Worm (Caenorhabditis elegans) whole organism, mixed stage, embryonic: ENCODE measurements around the gene F46F5.15.

ENCODE experiments used
- M03D4.4 ChIP-seq: sonication (generic microtip); optimal IDR thresholded peaks from 2 replicates; lab custom pipeline; 2017; ENCODE audit warnings: mild to moderate bottlenecking, missing genetic modification characterization, missing compliant biosample characterization
- bed-3 ChIP-seq: fragments of 200-800 bp; sonication (Bioruptor generic); optimal IDR thresholded peaks from 3 replicates; lab custom pipeline; 2018; ENCODE audit warnings: mild to moderate bottlenecking, missing genetic modification characterization, moderate library complexity, missing compliant biosample characterization
- ceh-39 ChIP-seq: fragments of 150-350 bp; optimal IDR thresholded peaks from 2 replicates; lab custom pipeline; 2014; ENCODE audit warnings: missing biosample characterization, missing genetic modification characterization
- ceh-43 ChIP-seq: fragments of 200-800 bp; sonication (Bioruptor generic); optimal IDR thresholded peaks from 2 replicates; lab custom pipeline; 2018; ENCODE audit warnings: mild to moderate bottlenecking, missing genetic modification characterization, moderate library complexity, missing compliant biosample characterization
- ceh-83 ChIP-seq: fragments of 200-800 bp; sonication (Bioruptor generic); optimal IDR thresholded peaks from 2 replicates; lab custom pipeline; 2018; ENCODE audit warnings: mild to moderate bottlenecking, missing genetic modification characterization, missing compliant biosample characterization
- ces-1 ChIP-seq: fragments of 150-350 bp; optimal IDR thresholded peaks from 2 replicates; lab custom pipeline; 2014; ENCODE audit warnings: missing biosample characterization, missing genetic modification reagents, missing genetic modification characterization
- drap-1 ChIP-seq: fragments of 200-800 bp; sonication (Bioruptor generic); optimal IDR thresholded peaks from 3 replicates; lab custom pipeline; 2018; ENCODE audit warnings: mild to moderate bottlenecking, missing genetic modification characterization, missing compliant biosample characterization
- elt-1 ChIP-seq: sonication (generic microtip); optimal IDR thresholded peaks from 2 replicates; lab custom pipeline; 2017; ENCODE audit warnings: missing genetic modification characterization, mild to moderate bottlenecking, missing compliant biosample characterization, antibody characterized with exemption, moderate library complexity, borderline replicate concordance; ENCODE audit not compliant: insufficient read depth
- elt-3 ChIP-seq: fragments of 150-350 bp; optimal IDR thresholded peaks from 2 replicates; lab custom pipeline; 2014; ENCODE audit warnings: missing biosample characterization, missing genetic modification characterization
- flh-1 ChIP-seq: fragments of 200-800 bp; sonication (Bioruptor generic); optimal IDR thresholded peaks from 2 replicates; lab custom pipeline; 2018; ENCODE audit warnings: mild to moderate bottlenecking, missing genetic modification characterization, moderate library complexity, missing compliant biosample characterization
- ham-2 ChIP-seq: fragments of 200-800 bp; sonication (Bioruptor generic); optimal IDR thresholded peaks from 2 replicates; lab custom pipeline; 2018; ENCODE audit warnings: mild to moderate bottlenecking, missing genetic modification characterization, missing compliant biosample characterization
- hlh-1 ChIP-seq: fragments of 150-350 bp; optimal IDR thresholded peaks from 2 replicates; lab custom pipeline; 2014; ENCODE audit warnings: missing biosample characterization, missing genetic modification reagents, missing genetic modification characterization
- lin-13 ChIP-seq: fragments of 150-350 bp; optimal IDR thresholded peaks from 2 replicates; lab custom pipeline; 2014; ENCODE audit warnings: missing biosample characterization, missing genetic modification characterization
- lin-32 ChIP-seq: fragments of 200-800 bp; sonication (Bioruptor generic); optimal IDR thresholded peaks from 2 replicates; lab custom pipeline; 2018; ENCODE audit warnings: mild to moderate bottlenecking, missing genetic modification characterization, missing compliant biosample characterization
- mab-5 ChIP-seq: fragments of 150-350 bp; optimal IDR thresholded peaks from 2 replicates; lab custom pipeline; 2014; ENCODE audit warnings: missing biosample characterization, missing genetic modification characterization
- mep-1 ChIP-seq: fragments of 150-350 bp; optimal IDR thresholded peaks from 2 replicates; lab custom pipeline; 2017; ENCODE audit warnings: missing biosample characterization, missing genetic modification reagents, missing genetic modification characterization, inconsistent platforms
- mls-2 ChIP-seq: sonication (generic microtip); optimal IDR thresholded peaks from 2 replicates; lab custom pipeline; 2016; ENCODE audit warnings: mild to moderate bottlenecking, missing genetic modification characterization, moderate library complexity, missing compliant biosample characterization
- nhr-2 ChIP-seq: fragments of 150-350 bp; optimal IDR thresholded peaks from 2 replicates; lab custom pipeline; 2014; ENCODE audit warnings: missing biosample characterization, missing genetic modification characterization
- nhr-237 ChIP-seq: fragments of 150-350 bp; optimal IDR thresholded peaks from 2 replicates; lab custom pipeline; 2014; ENCODE audit warnings: missing biosample characterization, missing genetic modification characterization
- nhr-28 ChIP-seq: fragments of 150-350 bp; optimal IDR thresholded peaks from 2 replicates; lab custom pipeline; 2014; ENCODE audit warnings: missing biosample characterization, missing genetic modification characterization
- pha-4 ChIP-seq: fragments of 150-350 bp; optimal IDR thresholded peaks from 2 replicates; lab custom pipeline; 2018; ENCODE audit warnings: missing biosample characterization, missing genetic modification reagents, missing genetic modification characterization
- snpc-4 ChIP-seq: fragments of 150-350 bp; optimal IDR thresholded peaks from 2 replicates; lab custom pipeline; 2014; ENCODE audit warnings: missing biosample characterization, missing genetic modification characterization
- tbx-8 ChIP-seq: fragments of 200-800 bp; sonication (Bioruptor generic); optimal IDR thresholded peaks from 2 replicates; lab custom pipeline; 2018; ENCODE audit warnings: mild to moderate bottlenecking, missing genetic modification characterization, moderate library complexity, missing compliant biosample characterization
- unc-120 ChIP-seq: sonication (generic microtip); optimal IDR thresholded peaks from 2 replicates; lab custom pipeline; 2017; ENCODE audit warnings: missing genetic modification characterization, missing compliant biosample characterization; ENCODE audit not compliant: poor library complexity, severe bottlenecking
- unc-39 ChIP-seq: fragments of 150-350 bp; optimal IDR thresholded peaks from 2 replicates; lab custom pipeline; 2014; ENCODE audit warnings: missing biosample characterization, missing genetic modification characterization
- unc-62 ChIP-seq: fragments of 150-350 bp; optimal IDR thresholded peaks from 2 replicates; lab custom pipeline; 2014; ENCODE audit warnings: missing biosample characterization, missing genetic modification reagents, missing genetic modification characterization
- ztf-11 ChIP-seq: fragments of 150-350 bp; optimal IDR thresholded peaks from 2 replicates; lab custom pipeline; 2014; ENCODE audit warnings: missing biosample characterization, missing genetic modification characterization

Gene F46F5.15

ce11 chrII:797445-797844 lies 9.2 kb downstream of the F46F5.15 start:
- TF ChIP-seq hlh-1 (tag; lab: Kevin White, UChicago) (no peak), ham-2 (GFP tag; lab: Kevin White, UChicago) (no peak), drap-1 (GFP tag; lab: Kevin White, UChicago) (no peak), ceh-43 (GFP tag; lab: Kevin White, UChicago) (no peak), ztf-11 (tag; lab: Kevin White, UChicago) (no peak), ces-1 (GFP tag; lab: Kevin White, UChicago) (no peak), mab-5 (tag; lab: Kevin White, UChicago) (no peak), ceh-83 (GFP tag; lab: Kevin White, UChicago) (no peak), tbx-8 (GFP tag; lab: Kevin White, UChicago) (no peak), unc-39 (tag; lab: Kevin White, UChicago) (no peak), M03D4.4 (no peak), pha-4 (tag; lab: Kevin White, UChicago) (no peak), mls-2 (tag; lab: Kevin White, UChicago) (no peak)
- TF ChIP-seq, all 35 proteins: peak for 0

DNA sequence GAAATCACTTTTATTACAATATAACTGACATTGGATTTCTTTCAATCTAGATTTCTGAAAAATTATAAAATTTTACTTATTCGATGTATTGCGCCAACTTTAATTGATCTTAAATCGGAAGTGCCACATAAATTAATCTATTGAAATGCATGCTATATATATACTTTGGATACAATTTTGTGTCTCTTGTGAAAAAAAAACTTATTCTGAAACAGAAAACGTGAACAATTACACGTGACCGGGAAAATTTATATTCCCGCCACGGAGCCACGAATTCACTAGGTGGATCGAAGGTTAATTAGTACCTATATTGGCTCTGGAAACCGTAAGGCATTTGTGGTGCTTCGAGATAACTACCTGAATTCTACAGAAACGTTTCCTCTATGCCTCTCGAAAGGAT lies 11.5 kb downstream of the F46F5.15 start, which contains the start of gene F46F5.14:
Gene F46F5.14, plus strand, starts transcription at position 301 of the 400 bp plus-strand sequence.
- TF ChIP-seq nhr-28 (tag; lab: Kevin White, UChicago), result no peak
- no peak for TF ChIP-seq mab-5 (tag; lab: Kevin White, UChicago)
- no peak for TF ChIP-seq lin-32 (GFP tag; lab: Kevin White, UChicago)
- no peak for TF ChIP-seq flh-1 (GFP tag; lab: Kevin White, UChicago)
- no peak for TF ChIP-seq unc-62
- no peak for TF ChIP-seq bed-3 (GFP tag; lab: Kevin White, UChicago)
- no peak for TF ChIP-seq ceh-83 (GFP tag; lab: Kevin White, UChicago)
- TF ChIP-seq ceh-39, result no peak
- TF ChIP-seq hlh-1 (tag; lab: Kevin White, UChicago), result no peak
- no peak for TF ChIP-seq ces-1 (GFP tag; lab: Kevin White, UChicago)
- TF ChIP-seq nhr-237 (tag; lab: Kevin White, UChicago), result no peak
- no peak for TF ChIP-seq tbx-8 (GFP tag; lab: Kevin White, UChicago)
- no peak for TF ChIP-seq unc-120 (tag; lab: Kevin White, UChicago)
- TF ChIP-seq elt-3 (tag; lab: Kevin White, UChicago), result no peak
- TF ChIP-seq lin-13 (tag; lab: Kevin White, UChicago), result no peak
- no peak for TF ChIP-seq nhr-2 (tag; lab: Kevin White, UChicago)
- no peak for TF ChIP-seq snpc-4 (tag; lab: Kevin White, UChicago)

DNA sequence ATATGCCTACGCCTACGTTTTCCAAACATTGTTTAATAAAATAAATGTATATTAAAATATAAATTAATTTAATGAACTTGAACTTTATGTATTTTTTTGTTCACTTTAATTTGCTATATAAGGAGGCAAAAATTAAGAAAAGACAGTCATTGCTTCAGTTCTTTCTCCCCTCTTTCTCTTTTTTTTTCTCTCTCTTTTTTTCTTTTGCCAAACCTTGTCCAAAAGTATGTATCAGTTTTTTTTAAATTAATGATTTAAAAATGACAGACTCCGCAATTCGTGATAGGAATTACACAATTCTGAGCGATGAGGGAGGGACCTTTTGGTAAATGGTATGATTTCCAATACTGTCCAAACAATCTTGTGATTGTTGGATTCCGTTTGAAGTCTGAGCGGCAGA lies 14.8 kb downstream of the F46F5.15 start, which contains the start of gene F46F5.13:
Gene F46F5.13, plus strand, starts transcription at position 301 of the 400 bp plus-strand sequence.
- TF ChIP-seq M03D4.4, result no peak
- no peak for TF ChIP-seq flh-1 (GFP tag; lab: Kevin White, UChicago)
- TF ChIP-seq elt-1, result no peak

- TF ChIP-seq ces-1 (GFP tag; lab: Kevin White, UChicago), result no peak
- TF ChIP-seq, all 35 proteins: peak for 0
These were observed 20.2 kb downstream of the F46F5.15 start, which contains the start of gene F46F5.11 for ce11 chrII:808457-808856. TSS of gene F46F5.11 (plus strand) at chrII:808757.

ce11 chrII:812917-813316 lies 24.7 kb downstream of the F46F5.15 start, which contains the start of gene F46F5.5:
TSS of gene F46F5.5 (minus strand) at chrII:813017.
- TF ChIP-seq mab-5 (tag; lab: Kevin White, UChicago) (no peak), ces-1 (GFP tag; lab: Kevin White, UChicago) (no peak), mep-1 (no peak)
- TF ChIP-seq, all 35 proteins: peak for 0

DNA sequence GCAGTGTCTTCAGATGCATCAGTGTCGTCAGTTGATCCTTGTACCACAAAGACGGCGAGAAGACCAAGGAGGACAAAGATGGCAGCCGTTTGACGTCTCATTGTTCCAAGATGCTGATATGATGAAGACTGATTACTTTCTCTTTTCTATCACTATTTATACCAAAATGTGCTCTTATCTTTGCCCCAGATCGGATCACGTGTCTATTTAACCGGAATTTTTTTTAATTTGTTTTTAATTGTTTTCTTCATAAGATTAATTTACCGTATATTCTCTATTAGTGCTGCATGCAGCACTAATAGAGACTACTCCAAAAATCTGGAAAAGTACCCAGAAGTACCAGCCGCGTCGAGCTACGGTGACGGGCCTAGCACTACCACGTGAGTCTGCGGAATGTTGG lies 26.5 kb downstream of the F46F5.15 start, which contains the start of gene msrp-3:
Gene msrp-3, minus strand, starts transcription at position 101 of the 400 bp plus-strand sequence.
- TF ChIP-seq nhr-28 (tag; lab: Kevin White, UChicago) (no peak), ham-2 (GFP tag; lab: Kevin White, UChicago) (no peak), pha-4 (tag; lab: Kevin White, UChicago) (no peak)
